Worm (Caenorhabditis elegans) whole organism, young adult: ENCODE results near the gene C26E1.1.
A peak's percentile ranks its signal among the peaks of the same experiment; 100 is the strongest.

Source experiments
- B0019.2 ChIP-seq: fragments of 200-800 bp; sonication (Bioruptor generic); conservative IDR thresholded peaks from 2 replicates; pipeline ENCODE4 v1.3.6; 2022; ENCODE audit warnings: missing genetic modification reagents, missing genetic modification characterization, missing compliant biosample characterization
- B0035.1 ChIP-seq: sonication (generic microtip); optimal IDR thresholded peaks from 2 replicates; lab custom pipeline; 2016; ENCODE audit warnings: missing genetic modification characterization, mild to moderate bottlenecking, missing compliant biosample characterization, missing genotype, missing genetic modification reagents
- C06A6.2 ChIP-seq: fragments of 200-800 bp; sonication (Bioruptor generic); conservative IDR thresholded peaks from 2 replicates; pipeline ENCODE4 v1.3.6; 2022; ENCODE audit warnings: missing genetic modification characterization, missing compliant biosample characterization
- D2030.7 ChIP-seq: fragments of 200-800 bp; sonication (Bioruptor generic); IDR thresholded peaks from 2 replicates; pipeline ENCODE4 v1.3.6; 2022; ENCODE audit warnings: missing genetic modification reagents, missing genetic modification characterization, missing compliant biosample characterization
- F10E7.11 ChIP-seq: sonication (generic microtip); optimal IDR thresholded peaks from 2 replicates; lab custom pipeline; 2017; ENCODE audit warnings: mild to moderate bottlenecking, missing genetic modification characterization, moderate library complexity, missing compliant biosample characterization
- F37B4.10 ChIP-seq: fragments of 200-800 bp; sonication (Bioruptor generic); IDR thresholded peaks from 2 replicates; pipeline ENCODE4 v1.3.6; 2022; ENCODE audit warnings: missing genetic modification characterization, missing compliant biosample characterization
- F39B2.1 ChIP-seq: fragments of 200-800 bp; sonication (Bioruptor generic); IDR thresholded peaks from 2 replicates; pipeline ENCODE4 v1.3.6; 2022; ENCODE audit warnings: missing genetic modification reagents, missing genetic modification characterization, missing compliant biosample characterization
- F52B5.7 ChIP-seq: sonication (generic microtip); optimal IDR thresholded peaks from 2 replicates; lab custom pipeline; 2016; ENCODE audit warnings: mild to moderate bottlenecking, missing genetic modification characterization, missing compliant biosample characterization
- F55B11.4 ChIP-seq: sonication (generic microtip); optimal IDR thresholded peaks from 2 replicates; lab custom pipeline; 2016; ENCODE audit warnings: missing compliant biosample characterization, missing genetic modification characterization, borderline replicate concordance; ENCODE audit not compliant: insufficient read depth
- F57A8.1 ChIP-seq: fragments of 200-800 bp; sonication (Bioruptor generic); optimal IDR thresholded peaks from 2 replicates; lab custom pipeline; 2018; ENCODE audit warnings: mild to moderate bottlenecking, missing genetic modification characterization, moderate library complexity, missing compliant biosample characterization
- Y67H2A.10 ChIP-seq: fragments of 200-800 bp; sonication (Bioruptor generic); conservative IDR thresholded peaks from 2 replicates; pipeline ENCODE4 v1.3.6; 2022; ENCODE audit warnings: missing genetic modification reagents, missing genetic modification characterization, missing compliant biosample characterization
- aptf-2 ChIP-seq: fragments of 200-800 bp; sonication (Bioruptor generic); conservative IDR thresholded peaks from 2 replicates; pipeline ENCODE4 v1.3.6; 2022; ENCODE audit warnings: missing genetic modification reagents, missing genetic modification characterization, missing compliant biosample characterization
- atf-7 ChIP-seq: sonication (generic microtip); optimal IDR thresholded peaks from 2 replicates; lab custom pipeline; 2017; ENCODE audit warnings: mild to moderate bottlenecking, missing genetic modification characterization, missing compliant biosample characterization
- bed-1 ChIP-seq: fragments of 200-800 bp; sonication (Bioruptor generic); IDR thresholded peaks from 2 replicates; pipeline ENCODE4 v1.3.6; 2022; ENCODE audit warnings: missing genetic modification reagents, missing genetic modification characterization, missing compliant biosample characterization
- bed-2 ChIP-seq: fragments of 200-800 bp; sonication (Bioruptor generic); IDR thresholded peaks from 2 replicates; pipeline ENCODE4 v1.3.6; 2022; ENCODE audit warnings: missing genetic modification reagents, missing genetic modification characterization, missing compliant biosample characterization
- cebp-1 ChIP-seq, 2 experiments: fragments of 200-800 bp in 1 of 2; sonication (Bioruptor generic) in 1 of 2; sonication (generic microtip) in 1 of 2; IDR thresholded peaks in 1 of 2; optimal IDR thresholded peaks in 1 of 2; 2 replicates each; pipeline versions ENCODE4 v1.3.6 to Lab custom; 2017 to 2022; ENCODE audit warnings: missing compliant biosample characterization in 2 of 2, missing genetic modification characterization in 2 of 2, mild to moderate bottlenecking in 1 of 2, missing genetic modification reagents in 1 of 2, moderate library complexity in 1 of 2
- cebp-2 ChIP-seq: fragments of 200-800 bp; sonication (Bioruptor generic); IDR thresholded peaks from 2 replicates; pipeline ENCODE4 v1.3.6; 2022; ENCODE audit warnings: missing genetic modification characterization, missing compliant biosample characterization
- ceh-100 ChIP-seq: fragments of 200-800 bp; sonication (Bioruptor generic); IDR thresholded peaks from 2 replicates; pipeline ENCODE4 v1.3.6; 2022; ENCODE audit warnings: missing genetic modification reagents, missing genetic modification characterization, missing compliant biosample characterization
- efl-1 ChIP-seq: fragments of 150-350 bp; optimal IDR thresholded peaks from 2 replicates; lab custom pipeline; 2014; ENCODE audit warnings: missing biosample characterization, missing genetic modification reagents, missing genetic modification characterization
- ets-4 ChIP-seq: fragments of 200-800 bp; sonication (Bioruptor generic); optimal IDR thresholded peaks from 2 replicates; lab custom pipeline; 2018; ENCODE audit warnings: mild to moderate bottlenecking, missing genetic modification characterization, missing compliant biosample characterization
- fkh-3 ChIP-seq: sonication (generic microtip); optimal IDR thresholded peaks from 2 replicates; lab custom pipeline; 2016; ENCODE audit warnings: mild to moderate bottlenecking, missing genetic modification characterization, missing compliant biosample characterization
- gei-17 ChIP-seq: fragments of 200-800 bp; sonication (Bioruptor generic); optimal IDR thresholded peaks from 2 replicates; lab custom pipeline; 2018; ENCODE audit warnings: mild to moderate bottlenecking, missing genetic modification characterization, missing compliant biosample characterization
- hlh-12 ChIP-seq: sonication (generic microtip); optimal IDR thresholded peaks from 2 replicates; lab custom pipeline; 2016; ENCODE audit warnings: missing genetic modification characterization, missing compliant biosample characterization
- hlh-26 ChIP-seq: fragments of 200-800 bp; sonication (Bioruptor generic); conservative IDR thresholded peaks from 2 replicates; pipeline ENCODE4 v1.3.6; 2022; ENCODE audit warnings: missing genetic modification reagents, missing genetic modification characterization, missing compliant biosample characterization
- hmg-1.2 ChIP-seq: fragments of 200-800 bp; sonication (Bioruptor generic); IDR thresholded peaks from 2 replicates; pipeline ENCODE4 v1.3.6; 2022; ENCODE audit warnings: missing genetic modification reagents, missing genetic modification characterization, missing compliant biosample characterization
- hmg-20 ChIP-seq: fragments of 200-800 bp; sonication (Bioruptor generic); IDR thresholded peaks from 2 replicates; pipeline ENCODE4 v1.3.6; 2022; ENCODE audit warnings: missing genetic modification reagents, missing genetic modification characterization, missing compliant biosample characterization
- hrde-1 ChIP-seq: sonication (generic microtip); optimal IDR thresholded peaks from 2 replicates; lab custom pipeline; 2016; ENCODE audit warnings: missing genetic modification characterization, mild to moderate bottlenecking, missing compliant biosample characterization, moderate library complexity, missing genotype, missing genetic modification reagents, borderline replicate concordance
- lsy-27 ChIP-seq: sonication (generic microtip); optimal IDR thresholded peaks from 2 replicates; lab custom pipeline; 2017; ENCODE audit warnings: missing genetic modification characterization, mild to moderate bottlenecking, missing compliant biosample characterization, antibody characterized with exemption, missing genotype, borderline replicate concordance; ENCODE audit not compliant: insufficient read depth
- mcd-1 ChIP-seq: fragments of 200-800 bp; sonication (Bioruptor generic); IDR thresholded peaks from 2 replicates; pipeline ENCODE4 v1.3.6; 2022; ENCODE audit warnings: missing genetic modification reagents, missing genetic modification characterization, missing compliant biosample characterization
- mel-28 ChIP-seq: sonication (generic microtip); optimal IDR thresholded peaks from 2 replicates; lab custom pipeline; 2016; ENCODE audit warnings: borderline replicate concordance, mild to moderate bottlenecking, missing genetic modification characterization, missing compliant biosample characterization
- nfya-1 ChIP-seq: sonication (generic microtip); optimal IDR thresholded peaks from 2 replicates; lab custom pipeline; 2017; ENCODE audit warnings: antibody characterized with exemption, missing compliant biosample characterization, missing genetic modification characterization, borderline replicate concordance; ENCODE audit not compliant: insufficient read depth
- nhr-120 ChIP-seq: fragments of 200-800 bp; sonication (Bioruptor generic); IDR thresholded peaks from 2 replicates; pipeline ENCODE4 v1.3.6; 2022; ENCODE audit warnings: missing genetic modification characterization, missing compliant biosample characterization
- nhr-179 ChIP-seq: sonication (generic microtip); optimal IDR thresholded peaks from 2 replicates; lab custom pipeline; 2016; ENCODE audit warnings: mild to moderate bottlenecking, missing genetic modification characterization, missing compliant biosample characterization
- nhr-80 ChIP-seq: sonication (generic microtip); optimal IDR thresholded peaks from 2 replicates; lab custom pipeline; 2016; ENCODE audit warnings: missing genetic modification characterization, missing compliant biosample characterization
- nhr-90 ChIP-seq: sonication (generic microtip); optimal IDR thresholded peaks from 2 replicates; lab custom pipeline; 2016; ENCODE audit warnings: missing genotype, mild to moderate bottlenecking, missing genetic modification characterization, missing compliant biosample characterization
- pbrm-1 ChIP-seq: fragments of 200-800 bp; sonication (Bioruptor generic); IDR thresholded peaks from 2 replicates; pipeline ENCODE4 v1.3.6; 2022; ENCODE audit warnings: missing genetic modification reagents, missing genetic modification characterization, missing compliant biosample characterization
- repo-1 ChIP-seq: sonication (generic microtip); optimal IDR thresholded peaks from 2 replicates; lab custom pipeline; 2017; ENCODE audit warnings: mild to moderate bottlenecking, missing genetic modification characterization, missing compliant biosample characterization
- sdz-38 ChIP-seq: sonication (generic microtip); optimal IDR thresholded peaks from 2 replicates; lab custom pipeline; 2016; ENCODE audit warnings: missing genotype, missing genetic modification characterization, missing compliant biosample characterization
- snpc-1.1 ChIP-seq: sonication (generic microtip); optimal IDR thresholded peaks from 2 replicates; lab custom pipeline; 2017; ENCODE audit warnings: missing genetic modification characterization, mild to moderate bottlenecking, missing compliant biosample characterization, antibody characterized with exemption, moderate library complexity, missing genotype, missing genetic modification reagents; ENCODE audit not compliant: insufficient read depth
- snpc-1.3 ChIP-seq: sonication (generic microtip); optimal IDR thresholded peaks from 2 replicates; lab custom pipeline; 2017; ENCODE audit warnings: missing genetic modification characterization, mild to moderate bottlenecking, missing compliant biosample characterization, antibody characterized with exemption, moderate library complexity, missing genotype, missing genetic modification reagents; ENCODE audit not compliant: insufficient read depth
- snpc-3.4 ChIP-seq: sonication (generic microtip); optimal IDR thresholded peaks from 2 replicates; lab custom pipeline; 2017; ENCODE audit warnings: missing genetic modification characterization, mild to moderate bottlenecking, missing compliant biosample characterization, antibody characterized with exemption, moderate library complexity, missing genotype, missing genetic modification reagents
- snpc-4 ChIP-seq, 5 experiments: fragments of 150-350 bp in 1 of 5; sonication (generic microtip) in 4 of 5; optimal IDR thresholded peaks; 2 replicates each; lab custom pipeline; 2014 to 2018; ENCODE audit warnings: missing genetic modification characterization in 5 of 5, missing biosample characterization in 3 of 5, antibody characterized with exemption in 2 of 5, mild to moderate bottlenecking in 2 of 5, missing compliant biosample characterization in 2 of 5, missing genotype in 2 of 5, moderate library complexity in 2 of 5, missing genetic modification reagents in 1 of 5
- sptf-2 ChIP-seq: fragments of 200-800 bp; sonication (Bioruptor generic); optimal IDR thresholded peaks from 2 replicates; lab custom pipeline; 2018; ENCODE audit warnings: mild to moderate bottlenecking, missing genetic modification characterization, missing compliant biosample characterization
- tbp1 ChIP-seq: fragments of 200-800 bp; sonication (Bioruptor generic); optimal IDR thresholded peaks from 2 replicates; lab custom pipeline; 2018; ENCODE audit warnings: mild to moderate bottlenecking, missing genetic modification characterization, missing compliant biosample characterization
- unc-62 ChIP-seq: fragments of 150-350 bp; optimal IDR thresholded peaks from 2 replicates; lab custom pipeline; 2014; ENCODE audit warnings: missing biosample characterization, missing genetic modification reagents, missing genetic modification characterization
- ztf-25 ChIP-seq: fragments of 200-800 bp; sonication (Bioruptor generic); IDR thresholded peaks from 2 replicates; pipeline ENCODE4 v1.3.6; 2022; ENCODE audit warnings: missing genetic modification reagents, missing genetic modification characterization, missing compliant biosample characterization
- ztf-28 ChIP-seq: fragments of 200-800 bp; sonication (Bioruptor generic); IDR thresholded peaks from 2 replicates; pipeline ENCODE4 v1.3.6; 2022; ENCODE audit warnings: missing genetic modification reagents, missing genetic modification characterization, missing compliant biosample characterization

The C26E1.1 gene

ce11 chrV:13309806-13310205 is 12.5 kb downstream of the C26E1.1 start (continued):
- TF ChIP-seq lsy-27 (tag; lab: Kevin White, UChicago) (no peak), nhr-80 (tag; lab: Kevin White, UChicago) (no peak), nhr-179 (tag; lab: Kevin White, UChicago) (no peak), snpc-1.3 (tag; lab: Kevin White, UChicago) (no peak), ztf-25 (GFP tag; lab: Robert Waterston, UW) (0 out of 2 replicates have a peak, but pooled peaks have one; percentile 53), F39B2.1 (GFP tag; lab: Robert Waterston, UW) (no peak), atf-7 (tag; lab: Kevin White, UChicago) (no peak), ceh-100 (GFP tag; lab: Robert Waterston, UW) (no peak), hlh-26 (GFP tag; lab: Robert Waterston, UW) (no peak), hrde-1 (tag; lab: Kevin White, UChicago) (peak; percentile 78), ets-4 (GFP tag; lab: Kevin White, UChicago) (no peak), cebp-1 (GFP tag; IDR thresholded peaks at IDR 0.05; lab: Robert Waterston, UW) (no peak), cebp-1 (tag; optimal IDR thresholded peaks at IDR 0.05; lab: Kevin White, UChicago) (peak; percentile 17), ztf-28 (GFP tag; lab: Robert Waterston, UW) (no peak), sdz-38 (tag; lab: Kevin White, UChicago) (no peak), F10E7.11 (no peak), hmg-20 (GFP tag; lab: Robert Waterston, UW) (no peak), F52B5.7 (tag; lab: Kevin White, UChicago) (peak; percentile 21), aptf-2 (GFP tag; lab: Robert Waterston, UW) (no peak), mcd-1 (GFP tag; lab: Robert Waterston, UW) (no peak), pbrm-1 (no peak), B0019.2 (GFP tag; lab: Robert Waterston, UW) (no peak), unc-62 (GFP tag; lab: Kevin White, UChicago) (no peak), F57A8.1 (GFP tag; lab: Kevin White, UChicago) (no peak), sptf-2 (GFP tag; lab: Kevin White, UChicago) (no peak), mel-28 (no peak), hmg-1.2 (GFP tag; lab: Robert Waterston, UW) (peak; percentile 36; the same call in 1 of the 2 replicates), fkh-3 (tag; lab: Kevin White, UChicago) (no peak), snpc-3.4 (no peak), gei-17 (GFP tag; lab: Kevin White, UChicago) (no peak), nhr-90 (tag; lab: Kevin White, UChicago) (no peak), bed-1 (GFP tag; lab: Robert Waterston, UW) (no peak), snpc-4 (GFP tag; optimal IDR thresholded peaks at IDR 0.05; lab: Kevin White, UChicago) (peak; percentile 10), snpc-4 (tag; optimal IDR thresholded peaks at IDR 0.05; lab: Kevin White, UChicago) (peak in 1 of 4 experiments; percentile 21), tbp1 (no peak), nfya-1 (no peak), bed-2 (GFP tag; lab: Robert Waterston, UW) (no peak), hlh-12 (tag; lab: Kevin White, UChicago) (no peak), efl-1 (GFP tag; lab: Kevin White, UChicago) (no peak), F37B4.10 (no peak), C06A6.2 (no peak), repo-1 (tag; lab: Kevin White, UChicago) (peak; percentile 20), F55B11.4 (tag; lab: Kevin White, UChicago) (no peak), cebp-2 (no peak), Y67H2A.10 (GFP tag; lab: Robert Waterston, UW) (no peak), nhr-120 (GFP tag; lab: Robert Waterston, UW) (no peak), B0035.1 (tag; lab: Kevin White, UChicago) (no peak), snpc-1.1 (tag; lab: Kevin White, UChicago) (no peak), D2030.7 (GFP tag; lab: Robert Waterston, UW) (peak; percentile 54; the same call in 1 of the 2 replicates)
